Worm (Caenorhabditis elegans) whole organism, L2 larva: ENCODE measurements around the gene C03H12.1.

Experiments used
- ZK546.5 ChIP-seq: sonication (generic microtip); optimal IDR thresholded peaks from 2 replicates; lab custom pipeline; 2017; ENCODE audit warnings: missing biosample characterization, missing genetic modification characterization
- aly-2 ChIP-seq: fragments of 150-350 bp; optimal IDR thresholded peaks from 2 replicates; lab custom pipeline; 2014; ENCODE audit warnings: missing biosample characterization, missing genetic modification characterization
- ama-1 ChIP-seq: fragments of 150-350 bp; optimal IDR thresholded peaks from 2 replicates; lab custom pipeline; 2018; ENCODE audit warnings: inconsistent platforms
- ceh-16 ChIP-seq: fragments of 150-350 bp; optimal IDR thresholded peaks from 2 replicates; lab custom pipeline; 2014; ENCODE audit warnings: missing biosample characterization, missing genetic modification characterization
- mbf-1 ChIP-seq: sonication (generic microtip); optimal IDR thresholded peaks from 2 replicates; lab custom pipeline; 2017; ENCODE audit warnings: missing biosample characterization, missing genetic modification characterization
- nhr-10 ChIP-seq: sonication (generic microtip); optimal IDR thresholded peaks from 2 replicates; lab custom pipeline; 2017; ENCODE audit warnings: missing biosample characterization, missing genetic modification characterization
- nhr-6 ChIP-seq: fragments of 150-350 bp; optimal IDR thresholded peaks from 2 replicates; lab custom pipeline; 2014; ENCODE audit warnings: missing biosample characterization, missing genetic modification characterization
- ztf-4 ChIP-seq: fragments of 150-350 bp; optimal IDR thresholded peaks from 2 replicates; lab custom pipeline; 2014; ENCODE audit warnings: missing biosample characterization, missing genetic modification characterization

ce11 chrX:15650919-15651420 is 38.3 kb upstream of the C03H12.1 start, which contains the start of gene F59D12.3:
- TF ChIP-seq ZK546.5 (tag; lab: Kevin White, UChicago) (no peak), nhr-6 (tag; lab: Kevin White, UChicago) (no peak), ama-1 (lab: Kevin White, UChicago) (no peak), mbf-1 (no peak), ceh-16 (tag; lab: Kevin White, UChicago) (no peak), ztf-4 (tag; lab: Kevin White, UChicago) (no peak), nhr-10 (no peak), aly-2 (tag; lab: Kevin White, UChicago) (no peak)
